Fruit fly (Drosophila melanogaster) whole organism: ENCODE data around the gene lili.

Experiments used
- Dll ChIP-seq: fragments of >200 bp; optimal IDR thresholded peaks from 2 replicates; lab custom pipeline; 2017
- pan ChIP-seq: fragments of >200 bp; optimal IDR thresholded peaks from 2 replicates; lab custom pipeline; 2017
- psq ChIP-seq: fragments of >200 bp; optimal IDR thresholded peaks from 2 replicates; lab custom pipeline; 2017

dm6 chr3R:24857459-24857858 lies 43.6 kb upstream of the lili start, which contains the start of gene CAH4:
- TF ChIP-seq psq (lab: Kevin White, UChicago) (no peak), pan (lab: Kevin White, UChicago) (no peak), Dll (lab: Kevin White, UChicago) (no peak)
